Fruit fly (Drosophila melanogaster) whole organism, adult: ENCODE measurements around the gene Atf3.

ENCODE experiments used
- CG11617 ChIP-seq: fragments of 200-800 bp; sonication (Bioruptor generic); optimal IDR thresholded peaks from 2 replicates; lab custom pipeline; 2017; ENCODE audit warnings: mild to moderate bottlenecking, missing biosample characterization, missing genetic modification reagents, missing genetic modification characterization
- CG12768 ChIP-seq: fragments of 200-800 bp; sonication (Bioruptor generic); optimal IDR thresholded peaks from 2 replicates; lab custom pipeline; 2017; ENCODE audit warnings: missing biosample characterization, missing genetic modification characterization, mild to moderate bottlenecking, moderate library complexity, missing genetic modification reagents
- CG14711 ChIP-seq: fragments of 200-800 bp; sonication (Bioruptor generic); optimal IDR thresholded peaks from 2 replicates; lab custom pipeline; 2018; ENCODE audit warnings: missing biosample characterization, mild to moderate bottlenecking, missing genetic modification characterization, moderate library complexity
- CG1620 ChIP-seq: fragments of 200-800 bp; sonication (Bioruptor generic); optimal IDR thresholded peaks from 2 replicates; lab custom pipeline; 2016; ENCODE audit warnings: missing biosample characterization, missing genetic modification characterization
- CG5204 ChIP-seq: fragments of 200-800 bp; sonication (Bioruptor generic); optimal IDR thresholded peaks from 2 replicates; lab custom pipeline; 2016; ENCODE audit warnings: missing biosample characterization, missing genetic modification characterization
- CG7045 ChIP-seq: fragments of 200-800 bp; sonication (Bioruptor generic); optimal IDR thresholded peaks from 2 replicates; lab custom pipeline; 2017; ENCODE audit warnings: missing biosample characterization, mild to moderate bottlenecking, missing genetic modification characterization
- Crg-1 ChIP-seq: fragments of 200-800 bp; sonication (Bioruptor generic); optimal IDR thresholded peaks from 2 replicates; lab custom pipeline; 2016; ENCODE audit warnings: missing biosample characterization, missing genetic modification characterization
- bab1 ChIP-seq: fragments of 200-800 bp; sonication (Bioruptor generic); optimal IDR thresholded peaks from 3 replicates; lab custom pipeline; 2019; ENCODE audit warnings: missing biosample characterization, mild to moderate bottlenecking, missing genetic modification characterization, moderate library complexity
- cnc ChIP-seq, 2 experiments: fragments of >200 bp; optimal IDR thresholded peaks; 2 replicates each; lab custom pipeline; 2017
- toe ChIP-seq: fragments of 200-800 bp; sonication (Bioruptor generic); optimal IDR thresholded peaks from 2 replicates; lab custom pipeline; 2016; ENCODE audit warnings: missing biosample characterization, missing genetic modification characterization

dm6 chrX:1282433-1282832 lies 7.3 kb upstream of the Atf3 start:
- TF ChIP-seq CG7045 (no peak), cnc (optimal IDR thresholded peaks at IDR 0.05; lab: Kevin White, UChicago) (no peak), CG5204 (GFP tag; lab: Kevin White, UChicago) (no peak), CG11617 (GFP tag; lab: Kevin White, UChicago) (no peak), Crg-1 (GFP tag; lab: Kevin White, UChicago) (no peak), toe (GFP tag; lab: Kevin White, UChicago) (no peak), CG1620 (no peak), CG14711 (no peak), bab1 (GFP tag; lab: Kevin White, UChicago) (no peak), CG12768 (GFP tag; lab: Kevin White, UChicago) (no peak)
